Fruit fly (Drosophila melanogaster): ENCODE data around the gene CG43168.

The CG43168 gene

dm6 chr3L:6275487-6275886 is at the start of gene CG43168:
Gene CG43168 (plus strand): TSS chr3L:6275787.
- TF ChIP-seq psq (optimal IDR thresholded peaks at IDR 0.05) = no peak
- no peak for TF ChIP-seq ttk (optimal IDR thresholded peaks at IDR 0.05)
- TF ChIP-seq Sin3A (optimal IDR thresholded peaks at IDR 0.05) = no peak
- no peak for TF ChIP-seq insv (optimal IDR thresholded peaks at IDR 0.05)
- no peak for TF ChIP-seq Myc (optimal IDR thresholded peaks at IDR 0.05)

- TF ChIP-seq psq (optimal IDR thresholded peaks at IDR 0.05) (no peak), Sin3A (optimal IDR thresholded peaks at IDR 0.05) (no peak), insv (optimal IDR thresholded peaks at IDR 0.05) (no peak)
Observed at dm6 chr3L:6232261-6232660, 43.3 kb upstream of the CG43168 start, which contains the start of gene CG13299. Gene CG13299 (minus strand): TSS chr3L:6232361.

- no peak for TF ChIP-seq ttk (optimal IDR thresholded peaks at IDR 0.05)
- no peak for TF ChIP-seq h (optimal IDR thresholded peaks at IDR 0.05)
- no peak for TF ChIP-seq Sin3A (optimal IDR thresholded peaks at IDR 0.05)
- TF ChIP-seq insv (optimal IDR thresholded peaks at IDR 0.05) = no peak
- no peak for TF ChIP-seq Myc (optimal IDR thresholded peaks at IDR 0.05)
- TF ChIP-seq psq (optimal IDR thresholded peaks at IDR 0.05) = no peak
Observed at dm6 chr3L:6233281-6233680, 42.3 kb upstream of the CG43168 start, which contains the start of gene BG642312. Gene BG642312 (minus strand): TSS chr3L:6233381.

- TF ChIP-seq insv (optimal IDR thresholded peaks at IDR 0.05) = no peak
- no peak for TF ChIP-seq Sin3A (optimal IDR thresholded peaks at IDR 0.05)
- TF ChIP-seq psq (optimal IDR thresholded peaks at IDR 0.05) = no peak
- TF ChIP-seq h (optimal IDR thresholded peaks at IDR 0.05) = no peak
- TF ChIP-seq Myc (optimal IDR thresholded peaks at IDR 0.05) = no peak
- no peak for TF ChIP-seq ttk (optimal IDR thresholded peaks at IDR 0.05)
Observed at dm6 chr3L:6234035-6234434, 41.6 kb upstream of the CG43168 start, which contains the start of gene CG42714. Gene CG42714 (minus strand): TSS chr3L:6234056.

dm6 chr3L:6239968-6240367 is 35.6 kb upstream of the CG43168 start, which contains the start of gene CG10226:
Gene CG10226 (minus strand): TSS chr3L:6240068.
- TF ChIP-seq h (optimal IDR thresholded peaks at IDR 0.05) = no peak
- TF ChIP-seq insv (optimal IDR thresholded peaks at IDR 0.05) = no peak
- TF ChIP-seq ttk (optimal IDR thresholded peaks at IDR 0.05) = no peak
- TF ChIP-seq psq (optimal IDR thresholded peaks at IDR 0.05) = no peak
- TF ChIP-seq Sin3A (optimal IDR thresholded peaks at IDR 0.05) = no peak
- no peak for TF ChIP-seq Myc (optimal IDR thresholded peaks at IDR 0.05)

- no peak for TF ChIP-seq ttk (optimal IDR thresholded peaks at IDR 0.05)
- TF ChIP-seq Sin3A (optimal IDR thresholded peaks at IDR 0.05) = no peak
- no peak for TF ChIP-seq Myc (optimal IDR thresholded peaks at IDR 0.05)
- TF ChIP-seq insv (optimal IDR thresholded peaks at IDR 0.05) = no peak
- no peak for TF ChIP-seq h (optimal IDR thresholded peaks at IDR 0.05)
- no peak for TF ChIP-seq psq (optimal IDR thresholded peaks at IDR 0.05)
Observed at dm6 chr3L:6245646-6246045, 29.9 kb upstream of the CG43168 start, which contains the start of gene Mdr65. Gene Mdr65 (minus strand): TSS chr3L:6245746.

- TF ChIP-seq insv (optimal IDR thresholded peaks at IDR 0.05) = no peak
- no peak for TF ChIP-seq Myc (optimal IDR thresholded peaks at IDR 0.05)
- TF ChIP-seq Sin3A (optimal IDR thresholded peaks at IDR 0.05) = no peak
- no peak for TF ChIP-seq ttk (optimal IDR thresholded peaks at IDR 0.05)
- no peak for TF ChIP-seq psq (optimal IDR thresholded peaks at IDR 0.05)
- no peak for TF ChIP-seq h (optimal IDR thresholded peaks at IDR 0.05)
Observed at dm6 chr3L:6249178-6250078, 26.2 kb upstream of the CG43168 start.

- TF ChIP-seq insv (optimal IDR thresholded peaks at IDR 0.05) (no peak), ttk (optimal IDR thresholded peaks at IDR 0.05) (no peak), Myc (optimal IDR thresholded peaks at IDR 0.05) (no peak), Sin3A (optimal IDR thresholded peaks at IDR 0.05) (no peak), h (optimal IDR thresholded peaks at IDR 0.05) (no peak), psq (optimal IDR thresholded peaks at IDR 0.05) (no peak)
Observed at dm6 chr3L:6253730-6254129, 21.9 kb upstream of the CG43168 start.

- TF ChIP-seq Sin3A (optimal IDR thresholded peaks at IDR 0.05) (no peak), Myc (optimal IDR thresholded peaks at IDR 0.05) (no peak), insv (optimal IDR thresholded peaks at IDR 0.05) (no peak), h (optimal IDR thresholded peaks at IDR 0.05) (no peak), psq (optimal IDR thresholded peaks at IDR 0.05) (no peak), ttk (optimal IDR thresholded peaks at IDR 0.05) (no peak)
Observed at dm6 chr3L:6254427-6255105, 21.0 kb upstream of the CG43168 start.

dm6 chr3L:6256408-6257188 is 19.0 kb upstream of the CG43168 start, which contains the start of gene Best2:
Gene Best2 (minus strand): TSS chr3L:6256665.
- TF ChIP-seq Myc (optimal IDR thresholded peaks at IDR 0.05) (no peak), insv (optimal IDR thresholded peaks at IDR 0.05) (no peak), ttk (optimal IDR thresholded peaks at IDR 0.05) (no peak), psq (optimal IDR thresholded peaks at IDR 0.05) (no peak), h (optimal IDR thresholded peaks at IDR 0.05) (no peak), Sin3A (optimal IDR thresholded peaks at IDR 0.05) (no peak)

dm6 chr3L:6258660-6259059 is 16.9 kb upstream of the CG43168 start, which contains the start of gene CG10163:
Gene CG10163 (minus strand): TSS chr3L:6258760.
- no peak for TF ChIP-seq psq (optimal IDR thresholded peaks at IDR 0.05)
- no peak for TF ChIP-seq ttk (optimal IDR thresholded peaks at IDR 0.05)
- TF ChIP-seq Myc (optimal IDR thresholded peaks at IDR 0.05) = no peak
- no peak for TF ChIP-seq Sin3A (optimal IDR thresholded peaks at IDR 0.05)
- no peak for TF ChIP-seq h (optimal IDR thresholded peaks at IDR 0.05)
- no peak for TF ChIP-seq insv (optimal IDR thresholded peaks at IDR 0.05)

Measured in Kc167 (cell line).